Fruit fly (Drosophila melanogaster): ENCODE data around the gene ScsbetaA.

- TF ChIP-seq toe (GFP tag; optimal IDR thresholded peaks at IDR 0.05) (no peak), ovo (GFP tag; optimal IDR thresholded peaks at IDR 0.05) (no peak), bab1 (GFP tag; optimal IDR thresholded peaks at IDR 0.05) (no peak), Clk (GFP tag; optimal IDR thresholded peaks at IDR 0.05) (no peak), CG7101 (tag; optimal IDR thresholded peaks at IDR 0.05) (no peak), cic (GFP tag; optimal IDR thresholded peaks at IDR 0.05) (no peak), tj (GFP tag; optimal IDR thresholded peaks at IDR 0.05) (no peak), CG7045 (GFP tag; optimal IDR thresholded peaks at IDR 0.05) (no peak), cnc (optimal IDR thresholded peaks at IDR 0.05) (no peak), CG33017 (tag; optimal IDR thresholded peaks at IDR 0.05) (no peak), pad (GFP tag; optimal IDR thresholded peaks at IDR 0.05) (no peak), Hr96 (GFP tag; optimal IDR thresholded peaks at IDR 0.05) (no peak)
Measured at dm6 chr3R:8971794-8972193, 33.3 kb downstream of the ScsbetaA start.

Measured in whole organism, adult.